Fruit fly (Drosophila melanogaster) whole organism, prepupa: ENCODE measurements around the gene CG34247.

Source experiments
- CG16779 ChIP-seq: fragments of 200-800 bp; sonication (Bioruptor generic); optimal IDR thresholded peaks from 3 replicates; lab custom pipeline; 2017; ENCODE audit warnings: missing biosample characterization, mild to moderate bottlenecking, missing genetic modification characterization
- CG3032 ChIP-seq: fragments of 200-800 bp; optimal IDR thresholded peaks from 2 replicates; lab custom pipeline; 2019; ENCODE audit warnings: missing biosample characterization, mild to moderate bottlenecking, missing genetic modification characterization, moderate library complexity
- CG4318 ChIP-seq: fragments of 200-800 bp; sonication (Bioruptor generic); optimal IDR thresholded peaks from 3 replicates; lab custom pipeline; 2017; ENCODE audit warnings: missing biosample characterization, mild to moderate bottlenecking, missing genetic modification characterization
- CG6276 ChIP-seq: fragments of 200-800 bp; sonication (Bioruptor generic); optimal IDR thresholded peaks from 2 replicates; lab custom pipeline; 2017; ENCODE audit warnings: missing biosample characterization, mild to moderate bottlenecking, missing genetic modification characterization
- CG6808 ChIP-seq: fragments of 200-800 bp; sonication (Bioruptor generic); optimal IDR thresholded peaks from 3 replicates; lab custom pipeline; 2017; ENCODE audit warnings: missing biosample characterization, missing genetic modification characterization, mild to moderate bottlenecking, moderate library complexity, missing genetic modification reagents
- CG7368 ChIP-seq: fragments of 200-800 bp; sonication (Bioruptor generic); optimal IDR thresholded peaks from 3 replicates; lab custom pipeline; 2016; ENCODE audit warnings: missing biosample characterization, missing genetic modification characterization
- Ets96B ChIP-seq: fragments of 200-800 bp; optimal IDR thresholded peaks from 2 replicates; lab custom pipeline; 2019; ENCODE audit warnings: missing biosample characterization, mild to moderate bottlenecking, missing genetic modification characterization, moderate library complexity
- Lpt ChIP-seq: fragments of 200-800 bp; sonication (Bioruptor generic); optimal IDR thresholded peaks from 3 replicates; lab custom pipeline; 2016; ENCODE audit warnings: missing biosample characterization, missing genetic modification characterization
- eg ChIP-seq: fragments of 200-800 bp; sonication (Bioruptor generic); IDR thresholded peaks from 3 replicates; pipeline ENCODE4 v1.3.6; 2022; ENCODE audit warnings: missing biosample characterization, missing genetic modification characterization

DNA sequence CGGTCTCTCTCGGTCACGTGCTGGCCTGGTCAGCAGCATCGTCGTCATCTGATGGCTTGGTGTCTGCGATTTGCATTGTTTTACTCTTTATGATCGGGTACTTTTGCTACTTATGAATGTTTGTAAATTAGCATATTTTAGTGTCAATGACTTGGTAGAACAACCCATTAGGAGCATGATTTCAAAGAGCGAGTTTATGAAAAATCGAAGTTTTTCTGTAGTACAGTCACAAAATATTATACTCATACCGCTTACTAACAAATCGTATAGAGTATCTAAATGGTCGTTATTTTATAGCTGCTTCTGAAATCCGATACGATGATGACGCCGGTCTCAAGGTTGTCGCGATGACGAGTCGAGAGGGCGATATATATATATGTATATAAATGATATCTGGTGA lies 24.9 kb upstream of the CG34247 start:
- TF ChIP-seq Lpt (GFP tag; lab: Kevin White, UChicago) (no peak), Ets96B (tag; lab: Kevin White, UChicago) (peak; percentile 87), CG6276 (GFP tag; lab: Kevin White, UChicago) (no peak), CG7368 (GFP tag; lab: Kevin White, UChicago) (peak; percentile 43), CG3032 (tag; lab: Kevin White, UChicago) (peak; percentile 85), eg (no peak), CG6808 (GFP tag; lab: Kevin White, UChicago) (peak; percentile 77), CG4318 (no peak), CG16779 (tag; lab: Kevin White, UChicago) (peak; percentile 30)
